Worm (Caenorhabditis elegans): ENCODE data around the gene otpl-6.
A peak's percentile ranks its signal among the peaks of the same experiment; 100 is the strongest.

Gene otpl-6

DNA sequence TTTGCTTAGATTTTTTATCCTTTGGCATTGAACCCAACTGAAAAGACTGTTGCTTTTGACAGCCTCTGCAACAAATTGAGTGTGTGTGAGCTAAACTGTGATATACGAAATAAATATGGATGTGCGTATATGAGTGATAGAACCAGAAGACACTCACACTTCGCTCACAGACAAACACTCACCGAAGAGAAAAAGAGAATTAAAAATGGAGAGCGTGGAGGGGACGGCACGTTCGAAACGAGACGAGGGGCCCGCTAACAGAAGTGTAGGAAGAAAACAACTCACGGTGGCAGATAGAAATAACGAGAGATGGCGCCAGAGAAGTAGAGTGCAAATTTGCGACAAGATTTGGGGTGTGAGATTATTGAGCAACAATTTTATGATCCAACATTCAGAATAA lies 7.6 kb upstream of the otpl-6 start:
- TF ChIP-seq dpff-1 (tag; optimal IDR thresholded peaks at IDR 0.05) (peak; percentile 33), snpc-4 (GFP tag; optimal IDR thresholded peaks at IDR 0.05) (peak; percentile 21), snpc-4 (tag; optimal IDR thresholded peaks at IDR 0.05) (peak in 1 of 4 experiments; percentile 12), snpc-3.4 (tag; optimal IDR thresholded peaks at IDR 0.05) (peak; percentile 14), cebp-2 (GFP tag; IDR thresholded peaks at IDR 0.05) (no peak), dox-1 (GFP tag; IDR thresholded peaks at IDR 0.05) (peak; percentile 36; the same call in 1 of the 2 replicates), F57C9.4 (tag; optimal IDR thresholded peaks at IDR 0.05) (no peak), hmg-1.2 (GFP tag; IDR thresholded peaks at IDR 0.05) (peak; percentile 35; the same call in 1 of the 2 replicates), K12H6.12 (tag; optimal IDR thresholded peaks at IDR 0.05) (peak; percentile 7), ceh-27 (GFP tag; optimal IDR thresholded peaks at IDR 0.05) (peak; percentile 40), xnd-1 (tag; optimal IDR thresholded peaks at IDR 0.05) (peak; percentile 18), ceh-91 (GFP tag; IDR thresholded peaks at IDR 0.05) (no peak), lsl-1 (GFP tag; optimal IDR thresholded peaks at IDR 0.05) (peak; percentile 14)

DNA sequence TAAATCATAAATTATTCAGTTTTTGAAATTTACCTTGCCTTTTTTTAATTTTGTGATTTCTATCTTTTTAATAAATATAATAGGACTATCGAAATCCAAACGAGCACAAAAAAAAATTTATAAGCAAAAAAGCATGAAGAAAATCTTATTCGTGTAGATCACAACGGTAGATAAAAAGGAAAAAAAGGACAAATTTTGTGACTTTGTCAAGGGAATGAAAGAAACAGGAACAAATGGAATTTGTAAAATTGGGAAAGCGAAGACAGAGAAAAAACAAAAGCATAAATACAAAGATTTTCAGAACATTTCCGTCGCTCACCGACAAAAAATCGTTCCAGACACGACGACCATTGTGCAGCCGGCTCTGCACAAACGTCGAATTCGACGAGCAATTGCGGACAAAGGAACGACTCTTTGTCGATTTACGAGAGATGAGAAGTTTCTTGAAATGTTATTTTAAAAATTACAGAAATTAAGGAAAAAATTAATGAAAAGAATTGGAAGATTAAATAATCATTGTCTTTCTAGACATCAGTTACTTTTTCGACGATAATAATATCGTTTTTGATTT lies 7.0 kb upstream of the otpl-6 start, which contains the start of gene F45F2.10:
Gene F45F2.10, minus strand, starts transcription at position 51 of the 571 bp plus-strand sequence.
- peak; percentile 17 for TF ChIP-seq tbp1 (GFP tag; optimal IDR thresholded peaks at IDR 0.05)
- no peak for TF ChIP-seq F33H1.4 (GFP tag; IDR thresholded peaks at IDR 0.05)
- TF ChIP-seq lsl-1 (GFP tag; optimal IDR thresholded peaks at IDR 0.05): no peak
- peak; percentile 41; the same call in 1 of the 2 replicates for TF ChIP-seq dox-1 (GFP tag; IDR thresholded peaks at IDR 0.05)
- no peak for TF ChIP-seq ceh-79 (tag; optimal IDR thresholded peaks at IDR 0.05)
- TF ChIP-seq ztf-3 (GFP tag; optimal IDR thresholded peaks at IDR 0.05): no peak

DNA sequence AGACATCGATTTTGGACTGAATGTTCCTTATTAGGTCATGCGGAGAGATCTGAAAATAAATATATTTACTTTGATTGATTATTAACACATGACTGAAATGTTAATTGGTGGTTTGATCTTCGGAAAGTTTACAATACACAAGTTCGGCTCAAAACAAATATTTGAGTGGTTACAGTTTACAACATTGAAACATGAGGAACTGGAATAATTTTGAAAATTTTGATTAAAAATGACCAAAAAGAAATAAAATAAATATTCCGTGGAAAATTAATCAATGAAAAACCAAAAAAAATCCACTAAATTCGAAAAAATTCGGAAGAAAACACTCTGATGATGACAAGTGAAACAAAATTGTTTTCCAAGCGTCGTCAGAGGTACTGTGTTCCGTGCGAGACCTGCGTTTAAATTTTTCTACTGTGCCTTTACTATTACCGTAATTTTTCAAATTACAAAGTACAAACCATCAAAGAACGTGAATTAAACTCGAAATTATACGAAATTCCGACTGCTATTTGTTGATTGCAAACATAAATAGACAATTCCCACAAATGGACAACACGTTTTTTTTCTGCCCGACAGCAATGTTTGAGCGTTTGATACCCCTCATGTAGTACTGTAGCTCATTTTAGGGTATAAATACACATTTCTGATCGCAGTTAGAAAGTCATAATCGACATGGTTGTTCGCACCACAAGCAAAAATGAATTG lies 4.9 kb upstream of the otpl-6 start, which contains the start of the genes F45F2.11 and otpl-7:
Gene F45F2.11, minus strand, starts transcription at position 51 of the 708 bp plus-strand sequence.
Gene otpl-7, plus strand, starts transcription at position 658 of the 708 bp plus-strand sequence.
- TF ChIP-seq madf-6 (GFP tag; IDR thresholded peaks at IDR 0.05) (peak; percentile 89), lsl-1 (GFP tag; optimal IDR thresholded peaks at IDR 0.05) (peak; percentile 94), die-1 (tag; optimal IDR thresholded peaks at IDR 0.05) (no peak), F33H1.4 (GFP tag; IDR thresholded peaks at IDR 0.05) (peak; percentile 91), efl-1 (GFP tag; optimal IDR thresholded peaks at IDR 0.05) (peak; percentile 2), xnd-1 (tag; optimal IDR thresholded peaks at IDR 0.05) (peak; percentile 94), him-1 (tag; optimal IDR thresholded peaks at IDR 0.05) (peak; percentile 69), nhr-27 (tag; optimal IDR thresholded peaks at IDR 0.05) (no peak), egl-44 (GFP tag; IDR thresholded peaks at IDR 0.05) (no peak), D2030.7 (GFP tag; IDR thresholded peaks at IDR 0.05) (peak; percentile 28; the same call in 1 of the 2 replicates), attf-3 (GFP tag; conservative IDR thresholded peaks at IDR 0.05) (no peak), madf-8 (GFP tag; conservative IDR thresholded peaks at IDR 0.05) (peak; percentile 50), madf-3 (GFP tag; IDR thresholded peaks at IDR 0.05) (0 out of 2 replicates have a peak, but pooled peaks have one; percentile 35), tbp1 (GFP tag; optimal IDR thresholded peaks at IDR 0.05) (peak; percentile 8), ceh-91 (GFP tag; IDR thresholded peaks at IDR 0.05) (no peak)

DNA sequence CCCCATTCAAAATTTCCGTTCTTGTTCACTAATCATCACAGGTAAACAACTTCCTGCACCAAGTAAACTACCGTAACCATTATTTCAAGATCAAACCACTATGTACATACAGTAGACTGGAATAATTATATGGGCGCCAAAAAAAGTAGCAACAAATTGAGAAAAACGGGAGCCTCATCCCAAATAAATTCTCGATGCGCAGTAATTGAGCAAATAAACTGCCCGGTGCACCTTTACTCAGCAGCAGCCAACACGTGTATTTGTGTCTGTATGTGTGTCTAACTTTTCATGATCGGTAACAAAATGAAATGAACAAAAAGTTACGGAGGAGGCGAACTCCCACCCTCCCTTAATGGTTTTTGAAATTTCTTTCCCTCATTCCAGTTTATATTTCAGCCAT lies 3.3 kb downstream of the otpl-6 start, which contains the start of gene otpl-5:
Gene otpl-5, plus strand, starts transcription at position 301 of the 400 bp plus-strand sequence.
- TF ChIP-seq attf-5 (GFP tag; optimal IDR thresholded peaks at IDR 0.05) (no peak), F37B4.10 (GFP tag; IDR thresholded peaks at IDR 0.05) (no peak), sea-2 (GFP tag; IDR thresholded peaks at IDR 0.05) (no peak), madf-10 (tag; optimal IDR thresholded peaks at IDR 0.05) (no peak), aptf-2 (GFP tag; conservative IDR thresholded peaks at IDR 0.05) (no peak), Y67H2A.10 (GFP tag; conservative IDR thresholded peaks at IDR 0.05) (no peak), egl-44 (GFP tag; IDR thresholded peaks at IDR 0.05) (no peak), nhr-27 (tag; optimal IDR thresholded peaks at IDR 0.05) (no peak), B0336.3 (GFP tag; IDR thresholded peaks at IDR 0.05) (no peak), snpc-1.3 (tag; optimal IDR thresholded peaks at IDR 0.05; ENCODE audit: insufficient read depth) (no peak), nhr-179 (tag; optimal IDR thresholded peaks at IDR 0.05) (no peak), die-1 (tag; optimal IDR thresholded peaks at IDR 0.05) (no peak), ccch-3 (GFP tag; optimal IDR thresholded peaks at IDR 0.05) (no peak), him-1 (tag; optimal IDR thresholded peaks at IDR 0.05) (no peak), ceh-91 (GFP tag; IDR thresholded peaks at IDR 0.05) (no peak), athp-1 (tag; optimal IDR thresholded peaks at IDR 0.05) (no peak), efl-1 (GFP tag; optimal IDR thresholded peaks at IDR 0.05) (no peak), tbx-9 (tag; optimal IDR thresholded peaks at IDR 0.05; ENCODE audit: borderline replicate concordance) (no peak)

All from whole organism, young adult.